Worm (Caenorhabditis elegans) whole organism, L2 larva: Measurements from ENCODE around the gene col-151.
A peak's percentile ranks its signal among the peaks of the same experiment; 100 is the strongest.

ENCODE experiments used
- C34F6.9 ChIP-seq: fragments of 150-350 bp; optimal IDR thresholded peaks from 2 replicates; lab custom pipeline; 2014; ENCODE audit warnings: missing biosample characterization, missing genetic modification characterization
- Y55F3AM.14 ChIP-seq: fragments of 200-800 bp; sonication (Bioruptor generic); optimal IDR thresholded peaks from 2 replicates; lab custom pipeline; 2018; ENCODE audit warnings: mild to moderate bottlenecking, missing genetic modification characterization, missing compliant biosample characterization
- ZK546.5 ChIP-seq: sonication (generic microtip); optimal IDR thresholded peaks from 2 replicates; lab custom pipeline; 2017; ENCODE audit warnings: missing biosample characterization, missing genetic modification characterization
- alr-1 ChIP-seq: fragments of 150-350 bp; optimal IDR thresholded peaks from 2 replicates; lab custom pipeline; 2014; ENCODE audit warnings: missing biosample characterization, missing genetic modification characterization
- blmp-1 ChIP-seq: sonication (generic microtip); optimal IDR thresholded peaks from 2 replicates; lab custom pipeline; 2017; ENCODE audit warnings: missing genetic modification characterization, mild to moderate bottlenecking, missing compliant biosample characterization, antibody characterized with exemption, moderate library complexity; ENCODE audit not compliant: insufficient read depth
- ceh-16 ChIP-seq: fragments of 150-350 bp; optimal IDR thresholded peaks from 2 replicates; lab custom pipeline; 2014; ENCODE audit warnings: missing biosample characterization, missing genetic modification characterization
- ceh-82 ChIP-seq: fragments of 150-350 bp; optimal IDR thresholded peaks from 2 replicates; lab custom pipeline; 2014; ENCODE audit warnings: missing biosample characterization, missing genetic modification characterization
- crh-2 ChIP-seq: sonication (generic microtip); optimal IDR thresholded peaks from 2 replicates; lab custom pipeline; 2017; ENCODE audit warnings: missing biosample characterization, missing genetic modification characterization
- dmd-4 ChIP-seq: sonication (generic microtip); optimal IDR thresholded peaks from 2 replicates; lab custom pipeline; 2017; ENCODE audit warnings: missing biosample characterization, missing genetic modification characterization
- egl-27 ChIP-seq: sonication (generic microtip); optimal IDR thresholded peaks from 3 replicates; lab custom pipeline; 2017; ENCODE audit warnings: missing biosample characterization, missing genetic modification reagents, missing genetic modification characterization
- elt-1 ChIP-seq: fragments of 150-350 bp; optimal IDR thresholded peaks from 2 replicates; lab custom pipeline; 2014; ENCODE audit warnings: missing biosample characterization, missing genetic modification characterization
- fos-1 ChIP-seq: fragments of 150-350 bp; optimal IDR thresholded peaks from 2 replicates; lab custom pipeline; 2014; ENCODE audit warnings: missing biosample characterization, missing genetic modification characterization
- gmeb-1 ChIP-seq: fragments of 150-350 bp; optimal IDR thresholded peaks from 2 replicates; lab custom pipeline; 2014; ENCODE audit warnings: missing biosample characterization, missing genetic modification characterization
- lin-11 ChIP-seq: fragments of 150-350 bp; sonication (generic microtip); optimal IDR thresholded peaks from 2 replicates; lab custom pipeline; 2014; ENCODE audit warnings: missing biosample characterization, missing genetic modification characterization, inconsistent platforms, mixed read lengths
- lin-13 ChIP-seq: fragments of 150-350 bp; optimal IDR thresholded peaks from 2 replicates; lab custom pipeline; 2014; ENCODE audit warnings: missing biosample characterization, missing genetic modification reagents, missing genetic modification characterization
- lin-39 ChIP-seq: fragments of 150-350 bp; optimal IDR thresholded peaks from 2 replicates; lab custom pipeline; 2014; ENCODE audit warnings: missing biosample characterization, missing genetic modification reagents, missing genetic modification characterization
- mab-5 ChIP-seq: fragments of 150-350 bp; optimal IDR thresholded peaks from 2 replicates; lab custom pipeline; 2014; ENCODE audit warnings: missing biosample characterization, missing genetic modification characterization
- mdl-1 ChIP-seq, 2 experiments: fragments of 150-350 bp in 1 of 2; sonication (generic microtip) in 1 of 2; optimal IDR thresholded peaks; 2 replicates each; lab custom pipeline; 2017; ENCODE audit warnings: missing biosample characterization in 2 of 2, missing genetic modification characterization in 2 of 2
- nhr-10 ChIP-seq: sonication (generic microtip); optimal IDR thresholded peaks from 2 replicates; lab custom pipeline; 2017; ENCODE audit warnings: missing biosample characterization, missing genetic modification characterization
- nhr-11 ChIP-seq: fragments of 150-350 bp; optimal IDR thresholded peaks from 2 replicates; lab custom pipeline; 2014; ENCODE audit warnings: missing biosample characterization, missing genetic modification characterization
- nhr-129 ChIP-seq: fragments of 150-350 bp; optimal IDR thresholded peaks from 2 replicates; lab custom pipeline; 2014; ENCODE audit warnings: missing biosample characterization, missing genetic modification characterization
- nhr-21 ChIP-seq: fragments of 150-350 bp; optimal IDR thresholded peaks from 2 replicates; lab custom pipeline; 2014; ENCODE audit warnings: missing biosample characterization, missing genetic modification characterization
- nhr-23 ChIP-seq: fragments of 150-350 bp; optimal IDR thresholded peaks from 2 replicates; lab custom pipeline; 2014; ENCODE audit warnings: missing biosample characterization, missing genetic modification reagents, missing genetic modification characterization
- nhr-237 ChIP-seq: fragments of 150-350 bp; optimal IDR thresholded peaks from 2 replicates; lab custom pipeline; 2014; ENCODE audit warnings: missing biosample characterization, missing genetic modification characterization
- nhr-25 ChIP-seq: fragments of 150-350 bp; sonication (generic microtip); optimal IDR thresholded peaks from 3 replicates; lab custom pipeline; 2014; ENCODE audit warnings: missing biosample characterization, missing genetic modification characterization
- peb-1 ChIP-seq: fragments of 150-350 bp; optimal IDR thresholded peaks from 2 replicates; lab custom pipeline; 2014; ENCODE audit warnings: missing biosample characterization, missing genetic modification characterization
- sem-4 ChIP-seq: fragments of 150-350 bp; optimal IDR thresholded peaks from 2 replicates; lab custom pipeline; 2014; ENCODE audit warnings: missing biosample characterization, missing genetic modification reagents, missing genetic modification characterization
- skn-1 ChIP-seq: sonication (generic microtip); optimal IDR thresholded peaks from 2 replicates; lab custom pipeline; 2017; ENCODE audit warnings: missing biosample characterization, missing genetic modification characterization
- sma-9 ChIP-seq, 2 experiments: fragments of 150-350 bp in 1 of 2; sonication (generic microtip) in 1 of 2; optimal IDR thresholded peaks; 2 replicates each; lab custom pipeline; 2014 to 2016; ENCODE audit warnings: missing genetic modification characterization in 2 of 2, mild to moderate bottlenecking in 1 of 2, missing biosample characterization in 1 of 2, missing compliant biosample characterization in 1 of 2, missing genetic modification reagents in 1 of 2, moderate library complexity in 1 of 2
- snpc-4 ChIP-seq: fragments of 150-350 bp; optimal IDR thresholded peaks from 2 replicates; lab custom pipeline; 2014; ENCODE audit warnings: missing biosample characterization, missing genetic modification characterization
- unc-55 ChIP-seq: fragments of 150-350 bp; sonication (generic microtip); optimal IDR thresholded peaks from 3 replicates; lab custom pipeline; 2014; ENCODE audit warnings: missing biosample characterization, missing genetic modification reagents, missing genetic modification characterization
- unc-62 ChIP-seq: fragments of 150-350 bp; optimal IDR thresholded peaks from 2 replicates; lab custom pipeline; 2014; ENCODE audit warnings: missing biosample characterization, missing genetic modification reagents, missing genetic modification characterization
- ztf-1 ChIP-seq: fragments of 200-800 bp; sonication (Bioruptor generic); conservative IDR thresholded peaks from 2 replicates; pipeline ENCODE4 v1.3.6; 2022; ENCODE audit warnings: missing genetic modification characterization, missing compliant biosample characterization

Gene col-151

DNA sequence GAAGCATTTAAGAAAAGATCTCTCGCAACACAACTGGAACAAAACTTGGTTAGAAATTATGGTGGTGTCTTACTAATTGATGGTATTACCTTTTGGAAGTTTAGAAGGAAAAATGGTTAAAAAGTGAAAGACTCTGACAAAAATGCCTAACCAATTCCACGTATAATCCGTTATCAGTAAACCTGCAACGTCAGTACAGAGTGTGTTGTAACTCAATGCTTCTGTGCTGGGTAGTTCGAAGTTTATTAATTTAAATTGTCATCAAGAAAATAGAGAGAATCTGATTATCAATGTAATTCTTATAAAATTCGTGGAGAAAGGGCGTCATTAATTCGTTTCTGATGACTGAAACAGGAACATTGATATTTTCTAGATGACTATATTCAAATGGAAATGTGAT lies 40.2 kb upstream of the col-151 start:
- TF ChIP-seq blmp-1 (tag; lab: Kevin White, UChicago) (no peak), sma-9 (GFP tag; optimal IDR thresholded peaks at IDR 0.05; lab: Kevin White, UChicago) (peak; percentile 18), sma-9 (tag; optimal IDR thresholded peaks at IDR 0.05; lab: Kevin White, UChicago) (no peak), crh-2 (tag; lab: Kevin White, UChicago) (peak; percentile 42), nhr-11 (tag; lab: Kevin White, UChicago) (no peak), nhr-23 (tag; lab: Kevin White, UChicago) (no peak), skn-1 (tag; lab: Kevin White, UChicago) (no peak), fos-1 (tag; lab: Kevin White, UChicago) (peak; percentile 70), nhr-129 (tag; lab: Kevin White, UChicago) (no peak), unc-62 (GFP tag; lab: Kevin White, UChicago) (no peak), sem-4 (tag; lab: Kevin White, UChicago) (no peak)

ce11 chrV:10433721-10434120 lies 38.7 kb upstream of the col-151 start, which contains the start of gene Y32F6A.4:
TSS of gene Y32F6A.4 (minus strand) at chrV:10434067.
- TF ChIP-seq snpc-4 (tag; lab: Kevin White, UChicago): no peak
- TF ChIP-seq ZK546.5 (tag; lab: Kevin White, UChicago): no peak
- peak; percentile 8 for TF ChIP-seq gmeb-1 (tag; lab: Kevin White, UChicago)
- TF ChIP-seq Y55F3AM.14 (GFP tag; lab: Kevin White, UChicago): no peak
- peak; percentile 51 for TF ChIP-seq fos-1 (tag; lab: Kevin White, UChicago)
- TF ChIP-seq C34F6.9 (tag; lab: Kevin White, UChicago): no peak
- TF ChIP-seq nhr-25: no peak
- TF ChIP-seq unc-55 (GFP tag; lab: Kevin White, UChicago): no peak
- no peak for TF ChIP-seq ceh-16 (tag; lab: Kevin White, UChicago)
- TF ChIP-seq crh-2 (tag; lab: Kevin White, UChicago): peak; percentile 2
- TF ChIP-seq, all 48 proteins: peak for 3

- TF ChIP-seq fos-1 (tag; lab: Kevin White, UChicago) (peak; percentile 90), nhr-10 (tag; lab: Kevin White, UChicago) (no peak), crh-2 (tag; lab: Kevin White, UChicago) (peak; percentile 24), skn-1 (tag; lab: Kevin White, UChicago) (peak; percentile 20), sma-9 (GFP tag; optimal IDR thresholded peaks at IDR 0.05; lab: Kevin White, UChicago) (peak; percentile 9), sma-9 (tag; optimal IDR thresholded peaks at IDR 0.05; lab: Kevin White, UChicago) (no peak), gmeb-1 (tag; lab: Kevin White, UChicago) (peak; percentile 25)
- TF ChIP-seq, all 48 proteins: peak for 5
These were observed 37.6 kb upstream of the col-151 start for ce11 chrV:10432607-10433006.

DNA sequence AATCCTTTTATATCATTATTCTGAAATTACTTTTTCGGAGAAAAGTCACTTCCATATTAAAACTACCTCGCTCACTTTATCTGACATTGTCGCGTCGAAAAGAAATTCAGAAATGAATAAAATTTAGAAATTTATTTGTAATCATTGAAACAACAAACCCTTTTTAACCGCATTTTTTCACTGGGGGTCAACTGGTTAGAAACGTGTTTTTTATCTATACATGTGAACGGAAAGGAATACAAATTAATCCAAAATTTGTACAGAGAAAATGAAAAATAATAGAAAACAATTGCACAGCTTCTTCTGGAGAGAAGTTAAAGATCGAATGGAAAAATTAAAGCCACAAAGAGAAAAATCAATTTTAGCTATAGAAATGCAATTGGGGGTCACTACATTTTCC lies 33.6 kb upstream of the col-151 start, which contains the start of gene tag-314:
TSS of gene tag-314 (minus strand) at position 101 of the 400 bp plus-strand sequence.
- TF ChIP-seq peb-1 (tag; lab: Kevin White, UChicago) (no peak), skn-1 (tag; lab: Kevin White, UChicago) (no peak), nhr-21 (tag; lab: Kevin White, UChicago) (no peak), elt-1 (tag; lab: Kevin White, UChicago) (no peak), nhr-237 (tag; lab: Kevin White, UChicago) (no peak), lin-13 (GFP tag; lab: Kevin White, UChicago) (no peak), mab-5 (no peak), nhr-10 (tag; lab: Kevin White, UChicago) (no peak), ceh-82 (tag; lab: Kevin White, UChicago) (no peak), mdl-1 (tag; optimal IDR thresholded peaks at IDR 0.05; lab: Kevin White, UChicago) (no peak), lin-11 (no peak), nhr-11 (tag; lab: Kevin White, UChicago) (no peak), snpc-4 (tag; lab: Kevin White, UChicago) (no peak), crh-2 (tag; lab: Kevin White, UChicago) (no peak), egl-27 (tag; lab: Kevin White, UChicago) (no peak), lin-39 (tag; lab: Kevin White, UChicago) (no peak), dmd-4 (no peak)

DNA sequence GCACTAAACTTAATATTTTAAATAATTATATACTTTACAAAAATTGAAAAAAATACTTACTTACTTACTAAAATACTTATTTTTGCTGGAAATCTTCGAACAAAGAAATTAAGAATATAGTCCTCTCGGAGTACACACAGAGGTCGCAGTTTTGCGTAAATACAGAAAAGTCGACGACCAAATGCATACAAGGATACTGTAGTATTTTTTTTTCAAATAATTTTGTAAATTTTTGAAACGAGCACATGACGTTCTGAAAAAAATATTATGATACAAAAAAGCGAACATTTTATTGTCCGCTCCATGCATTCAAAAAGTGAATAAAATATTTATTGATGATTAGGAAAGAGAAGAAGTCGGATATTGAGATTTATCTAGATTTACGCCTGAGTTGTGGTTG lies 31.2 kb upstream of the col-151 start, which contains the start of gene apc-10:
TSS of gene apc-10 (minus strand) at position 101 of the 400 bp plus-strand sequence.
- TF ChIP-seq alr-1 (tag; lab: Kevin White, UChicago): no peak
- TF ChIP-seq nhr-21 (tag; lab: Kevin White, UChicago): no peak
- no peak for TF ChIP-seq Y55F3AM.14 (GFP tag; lab: Kevin White, UChicago)
- TF ChIP-seq ztf-1 (GFP tag; lab: Robert Waterston, UW): no peak
